Fruit fly (Drosophila melanogaster): ENCODE results near the gene CG42654.

The CG42654 gene

dm6 chr3L:19922833-19923745, 31.2 kb downstream of the CG42654 start, which contains the start of gene Pfdn6:
TSS of gene Pfdn6 (plus strand) at chr3L:19923671.
- no peak for TF ChIP-seq noc (tag; optimal IDR thresholded peaks at IDR 0.05)

DNA sequence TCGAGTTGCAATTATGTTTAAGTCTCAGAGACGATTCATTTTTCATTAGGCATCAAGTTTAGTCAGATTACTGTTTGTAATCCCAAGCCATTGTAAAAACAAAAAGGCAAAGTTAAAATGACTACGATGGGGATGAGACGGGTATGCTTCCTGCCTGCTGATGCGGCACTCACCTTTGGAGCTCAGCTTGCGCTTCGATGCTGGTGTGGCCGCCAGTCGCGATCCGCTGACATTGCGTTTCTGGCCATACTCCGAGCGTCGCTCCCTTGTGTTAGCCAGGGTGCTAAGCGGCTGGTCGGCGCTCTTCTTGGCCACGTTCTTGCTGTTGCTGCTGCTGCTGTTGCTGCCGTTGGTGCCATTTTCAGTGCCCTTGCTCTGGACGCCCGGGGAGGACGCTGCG, 34.3 kb downstream of the CG42654 start:
- no peak for TF ChIP-seq noc (tag; optimal IDR thresholded peaks at IDR 0.05)

dm6 chr3L:19914833-19915232, 39.5 kb downstream of the CG42654 start, which contains the start of gene Rpn1:
TSS of gene Rpn1 (plus strand) at chr3L:19915051.
- TF ChIP-seq noc (tag; optimal IDR thresholded peaks at IDR 0.05) = no peak

dm6 chr3L:19913328-19913936, 40.9 kb downstream of the CG42654 start, which contains the start of gene Mtr3:
TSS of gene Mtr3 (minus strand) at chr3L:19913715.
- no peak for TF ChIP-seq noc (tag; optimal IDR thresholded peaks at IDR 0.05)

- TF ChIP-seq noc (tag; optimal IDR thresholded peaks at IDR 0.05) = no peak
Observed at dm6 chr3L:19910054-19910414, 44.3 kb downstream of the CG42654 start, which contains the start of the genes Mi-2 and Prp3. TSS of gene Mi-2 (minus strand) at chr3L:19910215. TSS of gene Prp3 (plus strand) at chr3L:19910300.

DNA sequence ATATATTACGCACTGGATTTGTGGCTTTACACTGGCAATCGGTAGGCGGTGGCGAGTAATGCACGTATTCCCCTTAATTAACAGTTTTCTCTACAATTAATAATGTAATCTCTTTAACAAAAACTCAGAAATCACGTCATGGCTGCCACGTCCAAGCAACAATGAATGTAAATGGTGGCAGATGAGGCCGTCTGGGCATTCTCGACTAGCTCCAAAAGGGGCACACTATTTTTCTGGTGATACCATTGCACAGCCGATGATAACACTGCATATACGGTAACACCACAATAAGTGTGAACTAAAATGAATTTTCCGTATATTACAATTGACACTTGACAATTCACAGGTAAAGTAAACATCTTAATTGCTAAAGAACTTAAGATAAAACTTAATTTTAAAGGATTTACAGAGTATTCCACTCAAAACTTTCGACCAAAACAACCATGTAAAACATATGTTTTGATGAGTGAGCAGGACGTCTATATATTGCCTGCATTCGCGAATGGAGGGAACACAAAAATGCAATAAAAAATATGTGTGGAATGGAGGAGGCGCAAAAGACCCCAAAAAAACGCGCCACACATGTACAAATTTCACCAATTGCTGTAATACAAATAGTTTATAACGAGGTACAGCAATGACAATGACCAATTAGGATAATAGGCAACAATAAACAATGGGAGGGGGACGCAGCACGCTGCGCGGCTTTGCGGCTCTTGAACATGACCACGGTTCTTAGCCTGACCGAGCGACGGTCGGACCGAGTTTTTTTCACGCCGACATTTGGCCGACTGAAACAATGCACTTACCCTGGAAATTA, 44.9 kb downstream of the CG42654 start:
- no peak for TF ChIP-seq noc (tag; optimal IDR thresholded peaks at IDR 0.05)

dm6 chr3L:19908201-19909127, 45.9 kb downstream of the CG42654 start:
- TF ChIP-seq noc (tag; optimal IDR thresholded peaks at IDR 0.05) = no peak

DNA sequence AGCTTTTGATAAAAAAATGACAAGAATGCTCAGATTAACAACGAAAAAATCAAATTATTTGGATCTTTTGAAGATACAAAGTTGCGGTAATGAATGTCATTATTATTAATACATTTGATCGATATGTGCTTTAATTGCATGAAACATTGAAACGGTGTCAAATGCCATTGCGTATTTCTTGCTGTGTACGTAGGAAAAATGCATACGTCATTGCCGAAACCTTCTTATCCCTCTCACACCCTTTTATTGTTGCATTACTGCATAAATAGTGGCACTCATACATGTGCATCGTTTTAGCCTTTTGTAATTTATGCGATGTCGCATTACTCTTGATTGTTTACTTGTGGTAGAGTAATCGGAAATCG, 46.6 kb downstream of the CG42654 start:
- TF ChIP-seq noc (tag; optimal IDR thresholded peaks at IDR 0.05) = no peak

- peak; percentile 35 for TF ChIP-seq noc (tag; optimal IDR thresholded peaks at IDR 0.05)
Observed at dm6 chr3L:19906780-19907705, 47.3 kb downstream of the CG42654 start.

dm6 chr3L:19906148-19906752, 48.1 kb downstream of the CG42654 start:
- TF ChIP-seq noc (tag; optimal IDR thresholded peaks at IDR 0.05) = no peak

dm6 chr3L:19905427-19905826, 48.9 kb downstream of the CG42654 start:
- no peak for TF ChIP-seq noc (tag; optimal IDR thresholded peaks at IDR 0.05)

- TF ChIP-seq noc (tag; optimal IDR thresholded peaks at IDR 0.05) = no peak
Observed at dm6 chr3L:19904411-19905135, 49.8 kb downstream of the CG42654 start.

Data from whole organism, larva.